Worm (Caenorhabditis elegans): ENCODE data around the gene col-158.

col-158 gene

ce11 chrV:11802508-11802907 is 26.9 kb upstream of the col-158 start:
- TF ChIP-seq tbx-11 (GFP tag; IDR thresholded peaks at IDR 0.05) (no peak), ceh-36 (tag; optimal IDR thresholded peaks at IDR 0.05) (no peak), aly-1 (tag; optimal IDR thresholded peaks at IDR 0.05) (no peak), ceh-13 (GFP tag; optimal IDR thresholded peaks at IDR 0.05) (no peak), tbx-37 (GFP tag; conservative IDR thresholded peaks at IDR 0.05) (no peak), ets-7 (tag; optimal IDR thresholded peaks at IDR 0.05) (no peak), hmg-4 (GFP tag; optimal IDR thresholded peaks at IDR 0.05) (no peak), sea-1 (GFP tag; conservative IDR thresholded peaks at IDR 0.05) (no peak), pes-1 (GFP tag; IDR thresholded peaks at IDR 0.05) (no peak), hnd-1 (tag; optimal IDR thresholded peaks at IDR 0.05) (no peak), tra-4 (tag; optimal IDR thresholded peaks at IDR 0.05) (no peak), hmbx-1 (tag; optimal IDR thresholded peaks at IDR 0.05) (no peak), F13C5.2 (tag; optimal IDR thresholded peaks at IDR 0.05) (no peak), flt-1 (GFP tag; IDR thresholded peaks at IDR 0.05) (no peak), ama-1 (optimal IDR thresholded peaks at IDR 0.05) (no peak), scrt-1 (GFP tag; IDR thresholded peaks at IDR 0.05) (no peak), B0310.2 (tag; optimal IDR thresholded peaks at IDR 0.05) (no peak)

- no peak for TF ChIP-seq ama-1 (optimal IDR thresholded peaks at IDR 0.05)
- TF ChIP-seq ceh-13 (GFP tag; optimal IDR thresholded peaks at IDR 0.05), result no peak
These were observed 25.8 kb upstream of the col-158 start for ce11 chrV:11803518-11803994.

DNA sequence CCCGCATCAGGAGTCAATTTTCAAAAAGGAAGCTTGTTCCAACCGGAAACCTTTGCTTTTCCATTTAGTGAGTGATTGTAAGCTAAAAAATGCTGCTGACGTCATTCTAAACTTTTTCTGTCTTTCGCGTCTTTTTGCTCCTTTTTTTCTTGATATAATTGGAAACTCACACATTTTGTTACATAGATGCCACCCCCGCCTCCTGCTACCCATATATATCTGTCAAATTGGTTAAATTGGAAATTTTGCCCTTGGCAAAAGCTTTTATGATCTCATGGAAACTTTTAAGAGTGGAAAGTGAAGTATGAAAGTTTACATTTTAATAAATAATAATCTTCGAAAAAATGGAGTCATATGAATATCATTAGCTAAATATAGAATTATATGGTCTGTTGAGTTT is 19.4 kb upstream of the col-158 start:
- TF ChIP-seq scrt-1 (GFP tag; IDR thresholded peaks at IDR 0.05) (no peak), hmg-4 (GFP tag; optimal IDR thresholded peaks at IDR 0.05) (no peak), ceh-13 (GFP tag; optimal IDR thresholded peaks at IDR 0.05) (no peak), tbx-37 (GFP tag; conservative IDR thresholded peaks at IDR 0.05) (no peak), pes-1 (GFP tag; IDR thresholded peaks at IDR 0.05) (no peak), ama-1 (optimal IDR thresholded peaks at IDR 0.05) (no peak), tra-4 (tag; optimal IDR thresholded peaks at IDR 0.05) (no peak), hmbx-1 (tag; optimal IDR thresholded peaks at IDR 0.05) (no peak), tbx-11 (GFP tag; IDR thresholded peaks at IDR 0.05) (no peak), hnd-1 (tag; optimal IDR thresholded peaks at IDR 0.05) (no peak), ceh-36 (tag; optimal IDR thresholded peaks at IDR 0.05) (no peak), sea-1 (GFP tag; conservative IDR thresholded peaks at IDR 0.05) (no peak), ets-7 (tag; optimal IDR thresholded peaks at IDR 0.05) (no peak), aly-1 (tag; optimal IDR thresholded peaks at IDR 0.05) (no peak), flt-1 (GFP tag; IDR thresholded peaks at IDR 0.05) (no peak), F13C5.2 (tag; optimal IDR thresholded peaks at IDR 0.05) (no peak), B0310.2 (tag; optimal IDR thresholded peaks at IDR 0.05) (no peak)

DNA sequence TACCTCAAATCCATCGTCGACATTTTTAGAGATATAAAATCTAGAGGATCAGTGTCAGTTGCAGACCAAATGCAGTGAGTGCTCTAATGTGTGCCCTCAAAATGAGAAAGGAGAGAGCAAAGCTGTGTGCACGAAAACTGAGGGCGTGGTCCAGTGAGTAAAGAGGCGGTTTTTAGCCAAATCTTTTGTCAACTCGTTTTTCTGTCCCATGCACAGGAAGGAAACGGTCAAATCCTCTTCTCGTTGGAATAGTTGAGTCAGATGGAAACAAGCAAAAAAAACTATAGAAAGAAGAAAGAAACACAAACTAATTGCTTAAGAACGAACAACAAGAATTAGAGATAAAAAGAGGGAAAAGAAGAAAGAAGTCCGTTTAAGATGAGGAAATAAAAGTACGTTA is 17.5 kb upstream of the col-158 start, which contains the start of gene D2023.3:
Gene D2023.3, minus strand, starts transcription at position 101 of the 400 bp plus-strand sequence.
- TF ChIP-seq hmg-4 (GFP tag; optimal IDR thresholded peaks at IDR 0.05), result no peak

- TF ChIP-seq B0310.2 (tag; optimal IDR thresholded peaks at IDR 0.05) (no peak), pes-1 (GFP tag; IDR thresholded peaks at IDR 0.05) (no peak), ets-7 (tag; optimal IDR thresholded peaks at IDR 0.05) (no peak), ceh-36 (tag; optimal IDR thresholded peaks at IDR 0.05) (no peak), ceh-13 (GFP tag; optimal IDR thresholded peaks at IDR 0.05) (no peak), flt-1 (GFP tag; IDR thresholded peaks at IDR 0.05) (no peak), hmbx-1 (tag; optimal IDR thresholded peaks at IDR 0.05) (no peak), sea-1 (GFP tag; conservative IDR thresholded peaks at IDR 0.05) (no peak), F13C5.2 (tag; optimal IDR thresholded peaks at IDR 0.05) (no peak), tbx-11 (GFP tag; IDR thresholded peaks at IDR 0.05) (no peak), ama-1 (optimal IDR thresholded peaks at IDR 0.05) (no peak)
These were observed 13.8 kb upstream of the col-158 start for ce11 chrV:11815566-11815965.

ce11 chrV:11817263-11817726 is 12.1 kb upstream of the col-158 start:
- TF ChIP-seq pes-1 (GFP tag; IDR thresholded peaks at IDR 0.05) (no peak), tbx-37 (GFP tag; conservative IDR thresholded peaks at IDR 0.05) (no peak), tra-4 (tag; optimal IDR thresholded peaks at IDR 0.05) (no peak), hmg-4 (GFP tag; optimal IDR thresholded peaks at IDR 0.05) (no peak), ceh-13 (GFP tag; optimal IDR thresholded peaks at IDR 0.05) (no peak), scrt-1 (GFP tag; IDR thresholded peaks at IDR 0.05) (no peak), ceh-36 (tag; optimal IDR thresholded peaks at IDR 0.05) (no peak), flt-1 (GFP tag; IDR thresholded peaks at IDR 0.05) (no peak), ets-7 (tag; optimal IDR thresholded peaks at IDR 0.05) (no peak)

DNA sequence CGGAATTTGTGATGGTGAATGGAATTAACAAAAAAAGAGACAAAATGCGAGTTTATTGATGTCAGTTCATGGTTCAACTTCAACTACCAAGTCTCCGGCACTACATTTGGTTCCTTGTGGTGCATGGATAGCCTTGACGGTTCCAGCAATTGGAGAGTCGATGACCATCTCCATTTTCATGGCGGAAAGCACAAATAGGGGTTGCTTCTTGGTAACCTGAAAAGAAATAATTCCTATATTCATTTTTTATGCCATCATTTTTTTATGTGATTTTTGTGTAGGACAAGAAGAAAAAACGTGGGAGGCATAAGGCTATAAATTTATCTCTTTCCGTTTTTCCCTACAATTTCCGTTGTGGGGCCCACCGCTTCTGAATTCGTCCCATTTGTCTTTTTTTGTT is 11.3 kb upstream of the col-158 start:
- no peak for TF ChIP-seq B0310.2 (tag; optimal IDR thresholded peaks at IDR 0.05)
- TF ChIP-seq hmbx-1 (tag; optimal IDR thresholded peaks at IDR 0.05), result no peak
- TF ChIP-seq ets-7 (tag; optimal IDR thresholded peaks at IDR 0.05), result no peak
- TF ChIP-seq flt-1 (GFP tag; IDR thresholded peaks at IDR 0.05), result no peak
- no peak for TF ChIP-seq hnd-1 (tag; optimal IDR thresholded peaks at IDR 0.05)
- TF ChIP-seq aly-1 (tag; optimal IDR thresholded peaks at IDR 0.05), result no peak
- TF ChIP-seq tra-4 (tag; optimal IDR thresholded peaks at IDR 0.05), result no peak
- TF ChIP-seq sea-1 (GFP tag; conservative IDR thresholded peaks at IDR 0.05), result no peak
- TF ChIP-seq pes-1 (GFP tag; IDR thresholded peaks at IDR 0.05), result no peak
- TF ChIP-seq tbx-11 (GFP tag; IDR thresholded peaks at IDR 0.05), result no peak
- TF ChIP-seq hmg-4 (GFP tag; optimal IDR thresholded peaks at IDR 0.05), result no peak
- TF ChIP-seq ama-1 (optimal IDR thresholded peaks at IDR 0.05), result no peak
- TF ChIP-seq ceh-13 (GFP tag; optimal IDR thresholded peaks at IDR 0.05), result no peak
- TF ChIP-seq F13C5.2 (tag; optimal IDR thresholded peaks at IDR 0.05), result no peak
- no peak for TF ChIP-seq ceh-36 (tag; optimal IDR thresholded peaks at IDR 0.05)
- no peak for TF ChIP-seq tbx-37 (GFP tag; conservative IDR thresholded peaks at IDR 0.05)
- no peak for TF ChIP-seq scrt-1 (GFP tag; IDR thresholded peaks at IDR 0.05)

- TF ChIP-seq hmbx-1 (tag; optimal IDR thresholded peaks at IDR 0.05) (no peak), ceh-36 (tag; optimal IDR thresholded peaks at IDR 0.05) (no peak), ama-1 (optimal IDR thresholded peaks at IDR 0.05) (no peak), hnd-1 (tag; optimal IDR thresholded peaks at IDR 0.05) (no peak), ceh-13 (GFP tag; optimal IDR thresholded peaks at IDR 0.05) (no peak), tbx-37 (GFP tag; conservative IDR thresholded peaks at IDR 0.05) (no peak), sea-1 (GFP tag; conservative IDR thresholded peaks at IDR 0.05) (no peak), scrt-1 (GFP tag; IDR thresholded peaks at IDR 0.05) (no peak), tra-4 (tag; optimal IDR thresholded peaks at IDR 0.05) (no peak), aly-1 (tag; optimal IDR thresholded peaks at IDR 0.05) (no peak), tbx-11 (GFP tag; IDR thresholded peaks at IDR 0.05) (no peak), ets-7 (tag; optimal IDR thresholded peaks at IDR 0.05) (no peak), F13C5.2 (tag; optimal IDR thresholded peaks at IDR 0.05) (no peak), pes-1 (GFP tag; IDR thresholded peaks at IDR 0.05) (no peak)
These were observed 10.6 kb upstream of the col-158 start for ce11 chrV:11818786-11819185.
